Worm (Caenorhabditis elegans): Measurements from ENCODE around the gene F57G4.1.

- no peak for TF ChIP-seq ceh-82 (tag; optimal IDR thresholded peaks at IDR 0.05)
- no peak for TF ChIP-seq R02D3.7 (tag; optimal IDR thresholded peaks at IDR 0.05)
Measured at ce11 chrV:17662260-17662659, 38.9 kb downstream of the F57G4.1 start.
